Worm (Caenorhabditis elegans): ENCODE results near the gene mmad-1.

The mmad-1 gene

DNA sequence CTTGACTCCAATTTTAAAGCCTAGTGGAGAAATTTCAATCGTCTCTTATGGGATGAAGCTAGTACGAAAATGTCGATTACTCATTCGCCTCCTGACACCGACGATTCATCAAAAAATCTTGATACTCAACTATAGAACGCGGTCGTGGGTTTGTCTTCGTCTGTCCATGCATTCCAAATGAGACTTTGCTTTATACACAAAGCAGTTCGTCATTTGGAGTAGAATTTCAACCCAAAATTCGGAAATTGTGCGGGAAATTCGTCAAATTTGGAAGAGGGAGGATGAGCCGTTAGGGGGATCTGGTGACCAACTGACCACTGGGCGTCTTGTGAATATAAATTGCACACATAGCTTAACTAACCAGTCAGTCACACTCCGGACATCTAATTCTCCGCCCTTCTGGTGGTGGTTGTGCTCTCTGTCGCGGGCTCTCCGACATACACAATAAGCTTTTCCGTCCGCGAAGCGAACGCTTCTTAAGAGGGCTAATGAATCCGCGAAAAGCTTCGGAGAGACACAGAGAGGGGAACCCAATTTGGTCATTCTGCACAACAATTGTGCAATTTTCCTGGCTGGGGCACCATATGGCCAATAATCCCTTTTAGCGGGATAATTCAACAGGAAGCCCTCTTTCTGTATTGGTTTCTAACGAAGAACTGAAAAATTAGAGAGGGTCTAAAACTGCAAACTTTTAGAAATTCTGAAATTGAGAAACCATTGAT, 23.5 kb downstream of the mmad-1 start:
- TF ChIP-seq nhr-25 (tag; optimal IDR thresholded peaks at IDR 0.05) (no peak), fos-1 (tag; optimal IDR thresholded peaks at IDR 0.05) (no peak), tbx-2 (tag; optimal IDR thresholded peaks at IDR 0.05) (no peak), eor-1 (tag; optimal IDR thresholded peaks at IDR 0.05) (no peak), snpc-4 (tag; optimal IDR thresholded peaks at IDR 0.05) (no peak), zag-1 (tag; optimal IDR thresholded peaks at IDR 0.05) (no peak), lin-39 (tag; optimal IDR thresholded peaks at IDR 0.05) (no peak), unc-39 (tag; optimal IDR thresholded peaks at IDR 0.05) (no peak), lsy-12 (tag; optimal IDR thresholded peaks at IDR 0.05) (no peak), ceh-16 (tag; optimal IDR thresholded peaks at IDR 0.05) (no peak), daf-12 (tag; optimal IDR thresholded peaks at IDR 0.05) (no peak)

DNA sequence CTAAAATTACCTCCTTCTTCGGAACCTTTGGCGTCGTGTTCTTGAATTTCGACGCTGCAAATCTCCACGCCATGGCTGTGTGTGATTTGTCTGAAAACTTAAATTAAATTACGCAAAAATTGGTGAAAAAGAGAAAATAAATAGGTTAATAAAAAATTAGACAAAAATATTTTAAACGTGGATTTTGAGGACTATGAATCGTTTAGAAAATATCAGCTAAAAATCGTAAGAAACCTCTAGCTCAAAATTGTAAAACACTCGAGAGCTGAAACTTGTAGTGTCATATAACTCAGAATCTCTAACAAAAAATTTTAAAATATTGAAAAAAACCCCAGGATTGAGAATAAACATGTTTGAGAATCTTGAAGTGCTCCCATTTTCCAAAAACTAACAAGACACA, 24.8 kb downstream of the mmad-1 start, which contains the start of gene pod-1:
Gene pod-1 (minus strand): TSS at position 101 of the 400 bp plus-strand sequence.
- TF ChIP-seq fkh-10 (GFP tag; optimal IDR thresholded peaks at IDR 0.05) (no peak), egl-27 (tag; optimal IDR thresholded peaks at IDR 0.05) (no peak), zag-1 (tag; optimal IDR thresholded peaks at IDR 0.05) (no peak), daf-12 (tag; optimal IDR thresholded peaks at IDR 0.05) (no peak), fkh-2 (tag; optimal IDR thresholded peaks at IDR 0.05) (no peak), elt-1 (tag; optimal IDR thresholded peaks at IDR 0.05) (no peak), nhr-237 (tag; optimal IDR thresholded peaks at IDR 0.05) (no peak), nhr-43 (tag; optimal IDR thresholded peaks at IDR 0.05; ENCODE audit: poor library complexity, severe bottlenecking) (no peak), pha-4 (tag; optimal IDR thresholded peaks at IDR 0.05) (no peak), nhr-25 (tag; optimal IDR thresholded peaks at IDR 0.05) (no peak), nhr-76 (tag; optimal IDR thresholded peaks at IDR 0.05) (no peak), nhr-23 (tag; optimal IDR thresholded peaks at IDR 0.05) (no peak), aly-2 (tag; optimal IDR thresholded peaks at IDR 0.05) (no peak), ceh-28 (tag; optimal IDR thresholded peaks at IDR 0.05) (no peak), lin-39 (tag; optimal IDR thresholded peaks at IDR 0.05) (no peak), mdl-1 (tag; optimal IDR thresholded peaks at IDR 0.05) (no peak), eor-1 (tag; optimal IDR thresholded peaks at IDR 0.05) (no peak)

DNA sequence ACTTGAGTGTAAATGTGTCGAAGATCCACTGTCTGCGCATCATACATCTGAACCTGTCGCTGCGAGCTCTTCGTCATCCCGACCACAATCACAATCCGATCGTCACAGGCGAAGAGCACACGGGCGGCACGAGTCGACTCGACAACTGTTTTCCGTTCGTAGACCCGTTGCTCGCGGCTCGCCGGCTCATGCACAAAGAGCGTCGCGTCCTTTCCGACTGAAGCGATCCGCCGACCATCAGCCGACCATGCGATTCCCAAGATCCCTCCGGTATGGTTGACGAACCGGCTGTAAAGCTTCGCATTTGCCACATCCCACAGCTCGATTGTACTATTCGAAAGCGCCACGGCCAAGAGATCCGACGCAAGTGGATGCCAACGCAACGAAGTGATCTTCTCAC, 30.4 kb downstream of the mmad-1 start:
- no peak for TF ChIP-seq ceh-9 (tag; optimal IDR thresholded peaks at IDR 0.05)
- TF ChIP-seq nhr-25 (tag; optimal IDR thresholded peaks at IDR 0.05) = no peak
- no peak for TF ChIP-seq ama-1 (optimal IDR thresholded peaks at IDR 0.05)
- no peak for TF ChIP-seq jun-1 (tag; optimal IDR thresholded peaks at IDR 0.05)
- no peak for TF ChIP-seq egl-27 (tag; optimal IDR thresholded peaks at IDR 0.05)
- TF ChIP-seq lin-39 (tag; optimal IDR thresholded peaks at IDR 0.05) = no peak

DNA sequence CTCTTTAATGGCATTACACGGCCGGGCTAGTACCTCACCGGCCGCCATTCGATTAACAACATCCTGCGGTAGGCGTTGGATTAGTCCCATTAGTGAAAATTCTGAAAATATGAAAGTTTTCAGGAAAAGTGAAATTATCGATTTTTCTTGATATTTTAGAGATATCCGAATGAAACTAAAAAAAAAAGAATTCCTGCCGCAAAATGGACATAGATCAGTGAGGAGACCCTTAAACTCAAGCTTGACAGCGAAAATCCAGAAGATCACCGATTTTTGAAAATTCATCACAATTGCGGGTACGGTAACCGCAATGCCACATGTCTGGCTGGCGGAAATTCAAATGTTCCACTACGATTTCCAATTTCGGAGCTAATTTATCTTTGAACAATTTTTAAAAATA, 34.3 kb downstream of the mmad-1 start, which contains the start of gene mlh-1:
Gene mlh-1 (minus strand): TSS at position 101 of the 400 bp plus-strand sequence.
- TF ChIP-seq eor-1 (tag; optimal IDR thresholded peaks at IDR 0.05) (no peak), ceh-28 (tag; optimal IDR thresholded peaks at IDR 0.05) (peak; percentile 15)

DNA sequence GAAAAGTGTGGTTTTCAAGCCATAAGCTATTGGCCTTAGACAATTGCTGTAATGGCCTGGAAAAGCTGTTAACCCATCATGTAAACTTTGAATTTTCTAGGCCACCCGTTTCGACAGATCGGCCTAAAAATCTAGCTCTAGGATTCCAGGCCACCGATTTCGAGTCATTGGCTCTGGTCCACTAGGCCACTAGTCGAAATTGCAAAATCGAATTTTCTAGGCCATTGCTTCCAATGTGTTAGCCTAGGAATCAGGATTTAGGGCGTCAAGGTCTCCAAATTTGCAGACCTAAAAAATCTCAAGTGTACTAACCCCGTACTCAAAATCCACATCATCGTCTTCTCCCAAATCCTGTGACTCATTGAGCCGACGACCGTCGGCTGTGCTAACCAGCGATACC, 38.1 kb downstream of the mmad-1 start:
- TF ChIP-seq nhr-77 (tag; optimal IDR thresholded peaks at IDR 0.05) (no peak), ama-1 (optimal IDR thresholded peaks at IDR 0.05) (no peak), ztf-4 (tag; optimal IDR thresholded peaks at IDR 0.05) (no peak), pqm-1 (tag; optimal IDR thresholded peaks at IDR 0.05) (no peak), eor-1 (tag; optimal IDR thresholded peaks at IDR 0.05) (no peak), lin-15B (tag; optimal IDR thresholded peaks at IDR 0.05) (no peak), ztf-11 (tag; optimal IDR thresholded peaks at IDR 0.05) (no peak), nhr-25 (tag; optimal IDR thresholded peaks at IDR 0.05) (no peak), elt-2 (tag; optimal IDR thresholded peaks at IDR 0.05) (no peak), daf-12 (tag; optimal IDR thresholded peaks at IDR 0.05) (no peak), fos-1 (tag; optimal IDR thresholded peaks at IDR 0.05) (no peak), R02D3.7 (tag; optimal IDR thresholded peaks at IDR 0.05) (no peak), egl-5 (tag; optimal IDR thresholded peaks at IDR 0.05) (no peak), sea-2 (GFP tag; optimal IDR thresholded peaks at IDR 0.05) (no peak), snpc-4 (tag; optimal IDR thresholded peaks at IDR 0.05) (no peak), unc-39 (tag; optimal IDR thresholded peaks at IDR 0.05) (no peak), ceh-82 (tag; optimal IDR thresholded peaks at IDR 0.05) (no peak)
